Fruit fly (Drosophila melanogaster) whole organism, embryonic: ENCODE results near the gene CG17202.
A peak's percentile ranks its signal among the peaks of the same experiment; 100 is the strongest.

Source experiments
- Abd-B ChIP-seq: fragments of 200-800 bp; sonication (Bioruptor generic); optimal IDR thresholded peaks from 2 replicates; lab custom pipeline; 2018; ENCODE audit warnings: missing biosample characterization, mild to moderate bottlenecking, missing genetic modification characterization, moderate library complexity
- B-H1 ChIP-seq: fragments of 200-800 bp; sonication (Bioruptor generic); IDR thresholded peaks from 3 replicates; pipeline ENCODE4 v1.3.6; 2022; ENCODE audit warnings: missing biosample characterization, missing genetic modification characterization
- CG11695 ChIP-seq: fragments of 200-800 bp; sonication (Bioruptor generic); IDR thresholded peaks from 3 replicates; pipeline ENCODE4 v1.3.6; 2022; ENCODE audit warnings: missing biosample characterization, missing genetic modification characterization
- CG1233 ChIP-seq: fragments of 200-800 bp; sonication (Bioruptor generic); optimal IDR thresholded peaks from 4 replicates; lab custom pipeline; 2018; ENCODE audit warnings: missing biosample characterization, mild to moderate bottlenecking, missing genetic modification characterization
- CG12659 ChIP-seq: fragments of 200-800 bp; sonication (Bioruptor generic); optimal IDR thresholded peaks from 3 replicates; lab custom pipeline; 2017; ENCODE audit warnings: mild to moderate bottlenecking, missing biosample characterization, missing genetic modification reagents, missing genetic modification characterization
- CG12769 ChIP-seq: fragments of 200-800 bp; sonication (Bioruptor generic); optimal IDR thresholded peaks from 2 replicates; lab custom pipeline; 2019; ENCODE audit warnings: missing biosample characterization, mild to moderate bottlenecking, missing genetic modification characterization, moderate library complexity
- CG1529 ChIP-seq: fragments of 200-800 bp; sonication (Bioruptor generic); optimal IDR thresholded peaks from 3 replicates; lab custom pipeline; 2018; ENCODE audit warnings: missing biosample characterization, missing genetic modification characterization
- CG15479 ChIP-seq: fragments of 200-800 bp; sonication (Bioruptor generic); optimal IDR thresholded peaks from 3 replicates; lab custom pipeline; 2019; ENCODE audit warnings: missing biosample characterization, mild to moderate bottlenecking, missing genetic modification characterization, moderate library complexity
- CG2129 ChIP-seq: fragments of 200-800 bp; sonication (Bioruptor generic); IDR thresholded peaks from 2 replicates; pipeline ENCODE4 v1.3.6; 2022; ENCODE audit warnings: missing biosample characterization, missing genetic modification characterization; ENCODE audit not compliant: partially characterized antibody
- CG30431 ChIP-seq: fragments of 200-800 bp; sonication (Bioruptor generic); optimal IDR thresholded peaks from 2 replicates; lab custom pipeline; 2017; ENCODE audit warnings: missing biosample characterization, missing genetic modification characterization
- CG33213 ChIP-seq: fragments of 200-800 bp; sonication (Bioruptor generic); optimal IDR thresholded peaks from 3 replicates; lab custom pipeline; 2016; ENCODE audit warnings: missing biosample characterization, missing genetic modification characterization
- CG6175 ChIP-seq: fragments of 200-800 bp; sonication (Bioruptor generic); IDR thresholded peaks from 3 replicates; pipeline ENCODE4 v1.3.6; 2022; ENCODE audit warnings: missing biosample characterization, missing genetic modification characterization
- CG6272 ChIP-seq: fragments of 200-800 bp; sonication (Bioruptor generic); IDR thresholded peaks from 2 replicates; pipeline ENCODE4 v1.3.6; 2022; ENCODE audit warnings: missing biosample characterization, missing genetic modification characterization
- CG8089 ChIP-seq: fragments of 200-800 bp; sonication (Bioruptor generic); optimal IDR thresholded peaks from 3 replicates; lab custom pipeline; 2016; ENCODE audit warnings: missing biosample characterization, missing genetic modification characterization
- GATAe ChIP-seq: fragments of 200-800 bp; sonication (Bioruptor generic); conservative IDR thresholded peaks from 2 replicates; pipeline ENCODE4 v1.3.6; 2022; ENCODE audit warnings: missing biosample characterization, missing genetic modification characterization
- H15 ChIP-seq: fragments of 200-800 bp; sonication (Bioruptor generic); IDR thresholded peaks from 3 replicates; pipeline ENCODE4 v1.3.6; 2022; ENCODE audit warnings: missing biosample characterization, missing genetic modification characterization
- HmgD ChIP-seq: fragments of 200-800 bp; sonication (Bioruptor generic); optimal IDR thresholded peaks from 3 replicates; lab custom pipeline; 2016; ENCODE audit warnings: missing biosample characterization, missing genetic modification characterization
- Hsf ChIP-seq: fragments of 200-800 bp; sonication (Bioruptor generic); optimal IDR thresholded peaks from 3 replicates; lab custom pipeline; 2016; ENCODE audit warnings: missing biosample characterization, missing genetic modification characterization
- Kr ChIP-seq: fragments of 200-800 bp; sonication (Bioruptor generic); optimal IDR thresholded peaks from 2 replicates; lab custom pipeline; 2017; ENCODE audit warnings: missing biosample characterization, mild to moderate bottlenecking, missing genetic modification characterization
- Lim3 ChIP-seq: fragments of 200-800 bp; sonication (Bioruptor generic); IDR thresholded peaks from 2 replicates; pipeline ENCODE4 v1.3.6; 2022; ENCODE audit warnings: missing biosample characterization, missing genetic modification characterization
- Lpt ChIP-seq: fragments of >200 bp; optimal IDR thresholded peaks from 2 replicates; lab custom pipeline; 2018; ENCODE audit warnings: missing biosample characterization, missing genetic modification characterization
- Med ChIP-seq: fragments of 200-800 bp; sonication (Bioruptor generic); peaks from one replicate; lab custom pipeline; 2016; ENCODE audit warnings: missing biosample characterization, missing genetic modification characterization, mild to moderate bottlenecking, inconsistent platforms, moderate library complexity
- Nf-YB ChIP-seq: fragments of 200-800 bp; sonication (Bioruptor generic); optimal IDR thresholded peaks from 3 replicates; lab custom pipeline; 2019; ENCODE audit warnings: missing biosample characterization, mild to moderate bottlenecking, missing genetic modification characterization, moderate library complexity
- Nf-YC ChIP-seq: fragments of 200-800 bp; optimal IDR thresholded peaks from 3 replicates; lab custom pipeline; 2019; ENCODE audit warnings: missing biosample characterization, mild to moderate bottlenecking, missing genetic modification characterization, moderate library complexity
- Optix ChIP-seq: fragments of 200-800 bp; sonication (Bioruptor generic); IDR thresholded peaks from 3 replicates; pipeline ENCODE4 v1.3.6; 2022; ENCODE audit warnings: missing biosample characterization, missing genetic modification characterization
- Scr ChIP-seq: fragments of 200-800 bp; sonication (Bioruptor generic); IDR thresholded peaks from 2 replicates; pipeline ENCODE4 v1.3.6; 2022; ENCODE audit warnings: missing biosample characterization, missing genetic modification characterization; ENCODE audit not compliant: partially characterized antibody
- Usf ChIP-seq: fragments of 200-800 bp; sonication (Bioruptor generic); optimal IDR thresholded peaks from 2 replicates; lab custom pipeline; 2017; ENCODE audit warnings: missing genotype, missing biosample characterization, missing genetic modification characterization
- YL-1 ChIP-seq: fragments of 200-800 bp; sonication (Bioruptor generic); optimal IDR thresholded peaks from 3 replicates; lab custom pipeline; 2017; ENCODE audit warnings: missing biosample characterization, mild to moderate bottlenecking, missing genetic modification characterization
- bcd ChIP-seq: fragments of 200-800 bp; sonication (Bioruptor generic); optimal IDR thresholded peaks from 2 replicates; lab custom pipeline; 2017; ENCODE audit warnings: missing biosample characterization, mild to moderate bottlenecking, missing genetic modification characterization
- dan ChIP-seq: fragments of 200-800 bp; sonication (Bioruptor generic); IDR thresholded peaks from 2 replicates; pipeline ENCODE4 v1.3.6; 2022; ENCODE audit warnings: missing biosample characterization, missing genetic modification characterization
- dati ChIP-seq: fragments of 200-800 bp; sonication (Bioruptor generic); IDR thresholded peaks from 2 replicates; pipeline ENCODE4 v1.3.6; 2022; ENCODE audit warnings: missing biosample characterization, missing genetic modification characterization
- disco-r ChIP-seq: fragments of 200-800 bp; sonication (Bioruptor generic); optimal IDR thresholded peaks from 2 replicates; lab custom pipeline; 2016; ENCODE audit warnings: missing biosample characterization, missing genetic modification characterization
- gce ChIP-seq: fragments of 200-800 bp; sonication (Bioruptor generic); IDR thresholded peaks from 3 replicates; pipeline ENCODE4 v1.3.6; 2022; ENCODE audit warnings: missing biosample characterization, missing genetic modification characterization
- gcm ChIP-seq: fragments of 200-800 bp; sonication (Bioruptor generic); optimal IDR thresholded peaks from 2 replicates; lab custom pipeline; 2019; ENCODE audit warnings: missing biosample characterization, mild to moderate bottlenecking, missing genetic modification characterization, moderate library complexity
- h ChIP-seq: fragments of >200 bp; optimal IDR thresholded peaks from 2 replicates; lab custom pipeline; 2017
- jing ChIP-seq: fragments of 200-800 bp; sonication (Bioruptor generic); optimal IDR thresholded peaks from 2 replicates; lab custom pipeline; 2018; ENCODE audit warnings: missing biosample characterization, mild to moderate bottlenecking, missing genetic modification characterization
- kah ChIP-seq: fragments of 200-800 bp; sonication (Bioruptor generic); optimal IDR thresholded peaks from 2 replicates; lab custom pipeline; 2018; ENCODE audit warnings: missing biosample characterization, mild to moderate bottlenecking, missing genetic modification characterization
- kni ChIP-seq: fragments of 200-800 bp; sonication (Bioruptor generic); optimal IDR thresholded peaks from 3 replicates; lab custom pipeline; 2017; ENCODE audit warnings: mild to moderate bottlenecking, missing biosample characterization, missing genetic modification reagents, missing genetic modification characterization
- lbe ChIP-seq: fragments of 200-800 bp; sonication (Bioruptor generic); optimal IDR thresholded peaks from 2 replicates; lab custom pipeline; 2016; ENCODE audit warnings: missing biosample characterization, mild to moderate bottlenecking, missing genetic modification characterization
- nerfin-2 ChIP-seq: fragments of 200-800 bp; sonication (Bioruptor generic); IDR thresholded peaks from 2 replicates; pipeline ENCODE4 v1.3.6; 2022; ENCODE audit warnings: missing biosample characterization, missing genetic modification characterization; ENCODE audit not compliant: partially characterized antibody
- oc ChIP-seq: fragments of 200-800 bp; sonication (Bioruptor generic); optimal IDR thresholded peaks from 2 replicates; lab custom pipeline; 2018; ENCODE audit warnings: missing biosample characterization, mild to moderate bottlenecking, missing genetic modification characterization, moderate library complexity
- otp ChIP-seq: fragments of 200-800 bp; sonication (Bioruptor generic); IDR thresholded peaks from 3 replicates; pipeline ENCODE4, ENCODE4 v1.3.6; 2022; ENCODE audit warnings: missing biosample characterization, missing genetic modification characterization
- pita ChIP-seq: fragments of 200-800 bp; sonication (Bioruptor generic); optimal IDR thresholded peaks from 2 replicates; lab custom pipeline; 2017; ENCODE audit warnings: missing biosample characterization, mild to moderate bottlenecking, missing genetic modification characterization
- run ChIP-seq: fragments of 200-800 bp; sonication (Bioruptor generic); optimal IDR thresholded peaks from 3 replicates; lab custom pipeline; 2018; ENCODE audit warnings: missing biosample characterization, mild to moderate bottlenecking, missing genetic modification characterization
- sima ChIP-seq: fragments of 200-800 bp; sonication (Bioruptor generic); optimal IDR thresholded peaks from 2 replicates; lab custom pipeline; 2016; ENCODE audit warnings: missing biosample characterization, missing genetic modification characterization
- trem ChIP-seq: fragments of 200-800 bp; optimal IDR thresholded peaks from 3 replicates; lab custom pipeline; 2019; ENCODE audit warnings: missing biosample characterization, mild to moderate bottlenecking, missing genetic modification characterization, moderate library complexity
- tup ChIP-seq: fragments of 200-800 bp; sonication (Bioruptor generic); optimal IDR thresholded peaks from 2 replicates; lab custom pipeline; 2016; ENCODE audit warnings: missing biosample characterization, mild to moderate bottlenecking, missing genetic modification characterization, moderate library complexity
- tx ChIP-seq: fragments of 200-800 bp; sonication (Bioruptor generic); optimal IDR thresholded peaks from 2 replicates; lab custom pipeline; 2016; ENCODE audit warnings: missing biosample characterization, missing genetic modification characterization
- zfh1 ChIP-seq: fragments of 200-800 bp; sonication (Bioruptor generic); IDR thresholded peaks from 3 replicates; pipeline ENCODE4 v1.3.6; 2022; ENCODE audit warnings: missing biosample characterization, missing genetic modification characterization

CG17202 gene

DNA sequence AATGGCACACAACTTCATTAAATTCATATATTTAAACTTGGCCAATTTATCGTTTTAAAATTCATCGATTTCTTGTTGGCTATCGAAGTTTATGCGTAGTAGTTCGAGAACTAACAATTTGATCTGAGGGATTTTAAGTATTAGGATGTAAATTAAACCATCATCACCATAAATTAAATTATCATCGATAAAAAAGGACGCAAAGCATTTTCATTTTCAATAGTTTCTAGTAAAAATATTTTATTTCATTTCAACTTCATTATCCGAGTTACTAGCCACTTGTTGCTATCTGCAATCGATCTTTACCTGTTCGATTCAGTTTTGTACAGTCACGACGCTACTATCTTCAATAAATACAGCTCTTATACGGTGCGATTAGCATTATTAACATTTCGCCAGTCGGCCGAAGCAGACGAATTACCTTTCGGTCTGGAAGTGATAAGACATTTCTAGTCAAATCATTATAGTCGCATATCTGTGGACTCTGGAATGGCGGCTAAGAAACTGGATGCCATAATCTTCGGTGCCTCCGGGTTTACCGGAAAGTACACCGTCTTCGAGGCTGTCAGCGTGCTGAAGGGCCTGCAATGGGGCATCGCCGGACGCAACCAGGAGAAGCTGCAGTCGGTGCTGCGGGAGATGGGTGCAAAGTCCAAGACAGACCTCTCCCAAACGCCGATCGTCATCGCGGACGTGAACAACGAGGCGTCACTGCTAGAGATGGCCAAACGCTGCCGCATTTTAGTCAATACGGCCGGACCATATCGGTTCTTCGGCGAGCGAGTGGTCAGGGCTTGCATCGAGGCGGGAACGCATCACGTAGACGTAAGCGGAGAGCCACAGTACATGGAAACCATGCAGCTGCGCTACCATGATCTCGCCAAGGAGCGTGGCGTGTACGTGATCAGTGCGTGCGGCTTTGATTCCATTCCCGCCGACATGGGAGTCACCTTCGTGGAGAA is 16.1 kb upstream of the CG17202 start, which contains the start of gene CG5167 (continued):
- TF ChIP-seq Nf-YB (GFP tag; lab: Kevin White, UChicago) (no peak), dati (no peak), pita (GFP tag; lab: Kevin White, UChicago) (no peak), Usf (GFP tag; lab: Kevin White, UChicago) (no peak), HmgD (GFP tag; lab: Kevin White, UChicago) (no peak), CG12769 (tag; lab: Kevin White, UChicago) (no peak), oc (no peak), Optix (GFP tag; lab: Robert Waterston, UW) (no peak), CG33213 (no peak), tup (GFP tag; lab: Kevin White, UChicago) (no peak), Lim3 (GFP tag; lab: Robert Waterston, UW) (no peak), Hsf (no peak), GATAe (GFP tag; lab: Robert Waterston, UW) (no peak), tx (GFP tag; lab: Kevin White, UChicago) (no peak), H15 (no peak), CG6175 (GFP tag; lab: Robert Waterston, UW) (no peak), CG30431 (GFP tag; lab: Kevin White, UChicago) (no peak), Abd-B (GFP tag; lab: Kevin White, UChicago) (no peak), zfh1 (GFP tag; lab: Robert Waterston, UW) (no peak), Med (GFP tag; lab: Kevin White, UChicago) (peak; percentile 55), CG11695 (GFP tag; lab: Robert Waterston, UW) (peak; percentile 27; the same call in 1 of the 3 replicates), YL-1 (GFP tag; lab: Kevin White, UChicago) (no peak), jing (GFP tag; lab: Kevin White, UChicago) (no peak), sima (no peak), dan (GFP tag; lab: Robert Waterston, UW) (no peak), CG6272 (GFP tag; lab: Robert Waterston, UW) (no peak), Kr (GFP tag; lab: Kevin White, UChicago) (no peak), kni (GFP tag; lab: Kevin White, UChicago) (no peak), CG12659 (peak; percentile 20), Nf-YC (tag; lab: Kevin White, UChicago) (peak; percentile 8), otp (GFP tag; lab: Robert Waterston, UW) (no peak), nerfin-2 (GFP tag; lab: Robert Waterston, UW) (peak; percentile 23; the same call in 1 of the 2 replicates), run (tag; lab: Kevin White, UChicago) (no peak), kah (GFP tag; lab: Kevin White, UChicago) (peak; percentile 66), B-H1 (GFP tag; lab: Robert Waterston, UW) (peak; percentile 11; the same call in 1 of the 3 replicates), lbe (peak; percentile 12), bcd (GFP tag; lab: Kevin White, UChicago) (no peak), CG1529 (GFP tag; lab: Kevin White, UChicago) (no peak), Lpt (GFP tag; lab: Kevin White, UChicago) (no peak), gce (GFP tag; lab: Robert Waterston, UW) (0 out of 3 replicates have a peak, but pooled peaks have one; percentile 30), trem (tag; lab: Kevin White, UChicago) (peak; percentile 58), gcm (GFP tag; lab: Kevin White, UChicago) (peak; percentile 19), CG15479 (no peak), CG1233 (GFP tag; lab: Kevin White, UChicago) (no peak), Scr (GFP tag; lab: Robert Waterston, UW) (no peak; the same call in 1 of the 2 replicates), h (lab: Kevin White, UChicago) (no peak), CG2129 (GFP tag; lab: Robert Waterston, UW) (no peak), disco-r (GFP tag; lab: Kevin White, UChicago) (no peak), CG8089 (GFP tag; lab: Kevin White, UChicago) (no peak)
